Fruit fly (Drosophila melanogaster): ENCODE data around the gene Ilp6.

Ilp6 gene

DNA sequence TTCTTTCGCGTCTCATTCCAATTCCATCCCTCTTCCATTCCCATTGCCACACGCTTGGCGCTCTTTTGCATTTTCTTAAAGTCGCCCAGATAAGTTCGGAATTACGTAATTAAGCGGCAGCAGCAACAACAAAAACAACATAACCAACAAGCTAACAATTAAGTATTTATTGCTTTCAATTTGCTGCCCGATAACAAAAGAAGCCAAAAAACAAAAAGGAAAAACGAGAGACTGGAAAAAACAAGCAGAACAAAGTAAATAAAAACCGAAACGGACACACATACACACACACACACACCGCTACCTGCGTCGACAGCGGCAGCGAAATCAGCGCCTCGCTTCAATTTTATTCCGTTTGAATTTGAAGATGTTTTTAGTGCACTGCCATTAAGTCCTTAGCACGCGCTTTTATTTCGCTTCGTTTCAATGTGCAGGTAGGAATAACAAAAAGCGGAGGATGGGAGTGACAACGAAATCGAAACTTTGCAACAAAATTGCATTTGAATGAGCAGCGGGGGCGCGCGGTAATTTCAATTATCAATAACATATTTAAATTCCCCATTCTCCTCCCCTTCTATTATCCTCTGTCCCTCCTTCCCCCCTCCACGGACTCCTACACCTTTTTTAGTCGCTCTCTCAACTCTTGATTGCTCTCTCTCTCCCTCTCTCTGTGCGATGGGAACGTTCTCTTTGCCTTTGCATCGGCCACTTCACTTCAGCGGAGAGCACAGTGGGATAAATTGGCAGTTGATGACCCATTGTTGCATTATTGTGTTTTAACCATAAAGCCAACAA is 38.8 kb downstream of the Ilp6 start, which contains the start of gene Raf:
Gene Raf (plus strand): TSS at position 32 of the 795 bp plus-strand sequence.
- TF ChIP-seq noc (tag; optimal IDR thresholded peaks at IDR 0.05): peak; percentile 2

- no peak for TF ChIP-seq noc (tag; optimal IDR thresholded peaks at IDR 0.05)
These were observed 39.7 kb downstream of the Ilp6 start for dm6 chrX:2294474-2295434.

DNA sequence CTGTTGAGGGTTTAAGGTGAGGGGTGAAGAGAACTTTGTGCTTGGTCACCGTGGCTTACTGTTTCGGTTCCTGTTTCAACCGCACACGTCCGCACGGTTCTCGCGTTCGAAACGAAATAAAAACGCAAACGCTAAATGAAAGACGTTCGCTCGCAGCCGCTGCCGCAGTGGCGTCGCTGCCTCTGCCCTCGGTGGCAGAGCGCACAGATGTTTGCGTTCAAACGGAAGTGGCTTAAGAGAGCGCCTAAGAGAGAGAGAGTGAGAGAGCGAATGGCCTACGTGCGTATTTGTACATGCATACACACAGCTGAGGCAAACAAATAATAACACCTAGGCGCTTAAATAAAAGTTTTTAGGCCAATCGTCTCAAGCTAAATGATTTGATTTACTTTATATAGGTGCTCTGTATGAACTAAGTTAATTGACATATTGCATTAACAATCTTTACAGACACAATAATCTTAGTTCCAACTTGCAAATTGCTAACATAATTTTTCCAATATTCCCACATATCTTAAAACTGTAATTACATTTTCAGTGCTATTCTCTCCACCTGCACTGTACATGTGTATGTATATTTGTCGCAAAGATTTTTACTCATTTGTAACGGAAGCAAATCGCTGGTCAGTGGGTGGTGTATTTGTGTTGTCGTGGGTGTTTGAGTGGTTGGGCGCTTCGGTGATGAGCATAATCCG is 41.0 kb downstream of the Ilp6 start, which contains the start of gene CG2865:
Gene CG2865 (minus strand): TSS at position 118 of the 695 bp plus-strand sequence.
- TF ChIP-seq noc (tag; optimal IDR thresholded peaks at IDR 0.05): peak; percentile 98

dm6 chrX:2292410-2292809 is 42.0 kb downstream of the Ilp6 start:
- no peak for TF ChIP-seq noc (tag; optimal IDR thresholded peaks at IDR 0.05)

- no peak for TF ChIP-seq noc (tag; optimal IDR thresholded peaks at IDR 0.05)
These were observed 43.4 kb downstream of the Ilp6 start for dm6 chrX:2291023-2291422.

dm6 chrX:2289134-2289533 is 45.3 kb downstream of the Ilp6 start:
- no peak for TF ChIP-seq noc (tag; optimal IDR thresholded peaks at IDR 0.05)

- no peak for TF ChIP-seq noc (tag; optimal IDR thresholded peaks at IDR 0.05)
These were observed 46.1 kb downstream of the Ilp6 start for dm6 chrX:2288327-2288726.

dm6 chrX:2286985-2287384 is 47.5 kb downstream of the Ilp6 start:
- TF ChIP-seq noc (tag; optimal IDR thresholded peaks at IDR 0.05): no peak

DNA sequence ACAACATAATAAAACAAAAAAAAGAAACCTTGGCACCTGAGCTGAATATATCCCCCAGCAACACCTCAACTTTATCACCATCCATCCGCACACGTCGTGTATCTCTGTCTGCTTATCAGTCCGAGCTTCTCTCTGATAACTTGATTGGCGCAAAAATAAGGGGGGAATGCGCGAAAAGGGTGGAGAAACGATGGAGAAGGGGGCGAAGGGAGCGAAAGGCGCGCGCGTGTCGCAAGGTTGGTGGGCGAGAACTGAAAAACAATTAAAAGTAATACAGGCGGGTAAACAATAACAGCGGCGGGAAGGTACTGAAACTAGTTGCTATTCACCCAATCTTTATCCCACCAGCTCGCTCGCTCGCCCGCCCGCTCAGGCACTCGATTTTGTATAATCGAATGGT is 48.2 kb downstream of the Ilp6 start:
- peak; percentile 34 for TF ChIP-seq noc (tag; optimal IDR thresholded peaks at IDR 0.05)

DNA sequence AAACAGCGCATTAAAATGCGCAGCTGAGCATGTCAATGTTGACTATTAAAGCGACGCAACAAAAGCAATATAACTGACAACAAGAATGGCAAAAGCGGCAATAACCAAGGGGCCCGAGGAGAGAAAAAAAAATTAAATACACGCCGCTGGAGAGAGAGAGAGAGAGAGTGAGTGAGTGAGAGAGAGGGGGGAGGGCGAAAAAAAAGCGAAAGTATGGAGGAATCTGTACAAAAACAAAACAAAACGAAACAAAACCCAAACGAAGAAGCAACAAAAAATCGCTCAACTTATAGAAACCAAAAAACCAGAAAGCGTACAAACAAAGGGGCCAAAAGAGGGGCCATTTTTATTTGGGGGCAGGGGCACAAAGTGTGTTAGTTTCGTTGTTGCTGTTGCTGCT is 51.0 kb downstream of the Ilp6 start:
- no peak for TF ChIP-seq noc (tag; optimal IDR thresholded peaks at IDR 0.05)
